Worm (Caenorhabditis elegans) whole organism, L1 larva: Measurements from ENCODE around the gene nhr-16.

Experiments used
- C16A3.4 ChIP-seq: fragments of 150-350 bp; optimal IDR thresholded peaks from 2 replicates; lab custom pipeline; 2014; ENCODE audit warnings: missing biosample characterization, missing genetic modification characterization
- F16B12.6 ChIP-seq: fragments of 150-350 bp; optimal IDR thresholded peaks from 2 replicates; lab custom pipeline; 2014; ENCODE audit warnings: missing biosample characterization, missing genetic modification characterization
- blmp-1 ChIP-seq: fragments of 150-350 bp; optimal IDR thresholded peaks from 2 replicates; lab custom pipeline; 2014; ENCODE audit warnings: missing biosample characterization, missing genetic modification characterization
- ceh-8 ChIP-seq: fragments of 200-800 bp; sonication (Bioruptor generic); optimal IDR thresholded peaks from 2 replicates; lab custom pipeline; 2018; ENCODE audit warnings: mild to moderate bottlenecking, missing genetic modification characterization, moderate library complexity, missing compliant biosample characterization
- ceh-82 ChIP-seq, 3 experiments: fragments of 150-350 bp in 1 of 3; sonication (generic microtip) in 2 of 3; optimal IDR thresholded peaks; 2 replicates each; lab custom pipeline; 2014 to 2017; ENCODE audit warnings: missing biosample characterization in 3 of 3, missing genetic modification characterization in 3 of 3
- ceh-90 ChIP-seq: sonication (generic microtip); optimal IDR thresholded peaks from 2 replicates; lab custom pipeline; 2016; ENCODE audit warnings: missing genetic modification characterization, missing compliant biosample characterization
- dpl-1 ChIP-seq, 3 experiments: fragments of 150-350 bp in 2 of 3; sonication (generic microtip) in 1 of 3; optimal IDR thresholded peaks; 2 replicates each; lab custom pipeline; 2014 to 2017; ENCODE audit warnings: missing biosample characterization in 3 of 3, missing genetic modification characterization in 3 of 3, missing genetic modification reagents in 3 of 3
- dsc-1 ChIP-seq: sonication (generic microtip); optimal IDR thresholded peaks from 2 replicates; lab custom pipeline; 2016; ENCODE audit warnings: mild to moderate bottlenecking, missing genetic modification characterization, missing compliant biosample characterization
- efl-1 ChIP-seq, 4 experiments: fragments of 150-350 bp; optimal IDR thresholded peaks in 3 of 4; peaks in 1 of 4; 1 replicate in 1 of 4; 2 replicates in 3 of 4; lab custom pipeline; 2014; ENCODE audit warnings: missing biosample characterization in 2 of 4, missing genetic modification characterization in 2 of 4, missing genetic modification reagents in 2 of 4
- elt-2 ChIP-seq: sonication (generic microtip); optimal IDR thresholded peaks from 2 replicates; lab custom pipeline; 2016; ENCODE audit warnings: missing genetic modification characterization, mild to moderate bottlenecking, inconsistent platforms, missing compliant biosample characterization, missing genetic modification reagents
- elt-3 ChIP-seq, 6 experiments: fragments of 150-350 bp in 1 of 6; sonication (generic microtip); optimal IDR thresholded peaks; 2 replicates each; lab custom pipeline; 2017 to 2018; ENCODE audit warnings: missing biosample characterization in 6 of 6, missing genetic modification characterization in 6 of 6, inconsistent platforms in 1 of 6
- fkh-10 ChIP-seq: sonication (generic microtip); optimal IDR thresholded peaks from 2 replicates; lab custom pipeline; 2017; ENCODE audit warnings: missing biosample characterization, missing genetic modification reagents, missing genetic modification characterization
- fkh-4 ChIP-seq: sonication (generic microtip); optimal IDR thresholded peaks from 2 replicates; lab custom pipeline; 2016; ENCODE audit warnings: missing compliant biosample characterization, missing genetic modification characterization, borderline replicate concordance
- grh-1 ChIP-seq: fragments of 200-800 bp; sonication (Bioruptor generic); IDR thresholded peaks from 2 replicates; pipeline ENCODE4 v1.3.6; 2022; ENCODE audit warnings: missing genetic modification reagents, missing genetic modification characterization, missing compliant biosample characterization
- jun-1 ChIP-seq: fragments of 150-350 bp; optimal IDR thresholded peaks from 2 replicates; lab custom pipeline; 2014; ENCODE audit warnings: missing biosample characterization, missing genetic modification reagents, missing genetic modification characterization
- lin-13 ChIP-seq: fragments of 150-350 bp; optimal IDR thresholded peaks from 2 replicates; lab custom pipeline; 2014; ENCODE audit warnings: missing biosample characterization, missing genetic modification reagents, missing genetic modification characterization
- lin-35 ChIP-seq, 2 experiments: fragments of 150-350 bp; optimal IDR thresholded peaks; 2 replicates each; lab custom pipeline; 2014; ENCODE audit warnings: missing biosample characterization in 2 of 2, missing genetic modification characterization in 2 of 2, missing genetic modification reagents in 2 of 2
- lin-39 ChIP-seq: fragments of 150-350 bp; optimal IDR thresholded peaks from 2 replicates; lab custom pipeline; 2014; ENCODE audit warnings: missing biosample characterization, missing genetic modification reagents, missing genetic modification characterization
- lsy-2 ChIP-seq, 2 experiments: fragments of 150-350 bp; optimal IDR thresholded peaks; 2 replicates each; lab custom pipeline; 2014; ENCODE audit warnings: missing biosample characterization in 2 of 2, missing genetic modification characterization in 2 of 2
- mab-9 ChIP-seq: fragments of 200-800 bp; sonication (Bioruptor generic); IDR thresholded peaks from 2 replicates; pipeline ENCODE4 v1.3.6; 2022; ENCODE audit warnings: missing genetic modification reagents, missing genetic modification characterization, missing compliant biosample characterization
- mep-1 ChIP-seq: fragments of 150-350 bp; optimal IDR thresholded peaks from 2 replicates; lab custom pipeline; 2014; ENCODE audit warnings: missing biosample characterization, missing genetic modification characterization
- nhr-19 ChIP-seq: fragments of 200-800 bp; sonication (Bioruptor generic); conservative IDR thresholded peaks from 2 replicates; pipeline ENCODE4 v1.3.6; 2022; ENCODE audit warnings: missing genetic modification characterization, missing compliant biosample characterization
- nhr-20 ChIP-seq: sonication (generic microtip); optimal IDR thresholded peaks from 2 replicates; lab custom pipeline; 2016; ENCODE audit warnings: mild to moderate bottlenecking, missing genetic modification characterization, missing compliant biosample characterization
- nhr-47 ChIP-seq: sonication (generic microtip); optimal IDR thresholded peaks from 2 replicates; lab custom pipeline; 2016; ENCODE audit warnings: mild to moderate bottlenecking, missing genetic modification characterization, moderate library complexity, missing compliant biosample characterization
- nhr-85 ChIP-seq: sonication (generic microtip); peaks from one replicate; lab custom pipeline; 2016; ENCODE audit warnings: missing genetic modification characterization, inconsistent platforms, missing compliant biosample characterization
- nhr-90 ChIP-seq: sonication (generic microtip); optimal IDR thresholded peaks from 2 replicates; lab custom pipeline; 2016; ENCODE audit warnings: mild to moderate bottlenecking, missing genetic modification characterization, missing compliant biosample characterization; ENCODE audit not compliant: poor library complexity
- snu-23 ChIP-seq: sonication (generic microtip); optimal IDR thresholded peaks from 2 replicates; lab custom pipeline; 2016; ENCODE audit warnings: missing genetic modification characterization, missing compliant biosample characterization
- swsn-7 ChIP-seq: sonication (generic microtip); optimal IDR thresholded peaks from 2 replicates; lab custom pipeline; 2016; ENCODE audit warnings: missing genetic modification characterization, missing compliant biosample characterization
- unc-86 ChIP-seq: sonication (generic microtip); optimal IDR thresholded peaks from 2 replicates; lab custom pipeline; 2016; ENCODE audit warnings: missing genetic modification characterization, missing compliant biosample characterization
- vab-15 ChIP-seq: sonication (generic microtip); optimal IDR thresholded peaks from 2 replicates; lab custom pipeline; 2017; ENCODE audit warnings: missing genotype, mild to moderate bottlenecking, missing genetic modification characterization, missing compliant biosample characterization
- zip-4 ChIP-seq: fragments of 200-800 bp; sonication (Bioruptor generic); optimal IDR thresholded peaks from 2 replicates; lab custom pipeline; 2018; ENCODE audit warnings: mild to moderate bottlenecking, missing genetic modification characterization, moderate library complexity, missing compliant biosample characterization

Gene nhr-16

DNA sequence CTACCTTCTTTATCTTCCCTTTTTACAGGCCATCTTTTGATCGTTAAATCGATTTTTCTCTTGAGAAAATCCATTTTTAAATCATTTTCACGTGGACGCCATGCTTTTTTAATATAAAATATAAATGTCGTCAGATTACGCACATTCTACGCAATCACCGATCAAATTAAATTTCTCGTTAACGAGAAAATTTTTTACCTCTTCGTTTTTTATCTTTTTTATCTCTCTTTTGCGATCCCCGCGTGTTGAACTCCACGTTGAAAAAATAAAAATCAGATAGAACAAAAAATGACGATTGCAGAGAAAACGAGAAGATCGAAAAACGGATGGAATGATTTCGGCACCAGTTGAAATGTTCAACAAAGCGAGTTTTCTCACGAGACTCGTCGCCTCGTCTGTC lies 18.6 kb upstream of the nhr-16 start, which contains the start of gene bpnt-1:
Gene bpnt-1 (plus strand): TSS at position 301 of the 400 bp plus-strand sequence.
- TF ChIP-seq lsy-2 (tag; optimal IDR thresholded peaks at IDR 0.05; lab: Kevin White, UChicago) (peak in 1 of 2 experiments; percentile 41), elt-3 (tag; optimal IDR thresholded peaks at IDR 0.05; lab: Kevin White, UChicago) (peak in 1 of 6 experiments; percentile 44), grh-1 (GFP tag; lab: Robert Waterston, UW) (no peak), dpl-1 (GFP tag; optimal IDR thresholded peaks at IDR 0.05; lab: Kevin White, UChicago) (peak in 1 of 3 experiments; percentile 6), mep-1 (tag; lab: Kevin White, UChicago) (peak; percentile 31), ceh-90 (no peak), nhr-85 (tag; lab: Kevin White, UChicago) (peak; percentile 65), unc-86 (tag; lab: Kevin White, UChicago) (no peak), mab-9 (GFP tag; lab: Robert Waterston, UW) (no peak), nhr-20 (tag; lab: Kevin White, UChicago) (peak; percentile 49), F16B12.6 (tag; lab: Kevin White, UChicago) (peak; percentile 39), vab-15 (no peak), snu-23 (peak; percentile 33), dsc-1 (tag; lab: Kevin White, UChicago) (peak; percentile 33), nhr-47 (tag; lab: Kevin White, UChicago) (peak; percentile 18), nhr-90 (peak; percentile 37), blmp-1 (tag; lab: Kevin White, UChicago) (peak; percentile 29), efl-1 (optimal IDR thresholded peaks at IDR 0.05; lab: Kevin White, UChicago) (peak in 1 of 2 experiments; percentile 5), efl-1 (GFP tag; optimal IDR thresholded peaks at IDR 0.05 in 1 of 2; lab: Kevin White, UChicago) (peak; percentile 1 to 9)
- TF ChIP-seq, all 84 proteins: peak for 13

DNA sequence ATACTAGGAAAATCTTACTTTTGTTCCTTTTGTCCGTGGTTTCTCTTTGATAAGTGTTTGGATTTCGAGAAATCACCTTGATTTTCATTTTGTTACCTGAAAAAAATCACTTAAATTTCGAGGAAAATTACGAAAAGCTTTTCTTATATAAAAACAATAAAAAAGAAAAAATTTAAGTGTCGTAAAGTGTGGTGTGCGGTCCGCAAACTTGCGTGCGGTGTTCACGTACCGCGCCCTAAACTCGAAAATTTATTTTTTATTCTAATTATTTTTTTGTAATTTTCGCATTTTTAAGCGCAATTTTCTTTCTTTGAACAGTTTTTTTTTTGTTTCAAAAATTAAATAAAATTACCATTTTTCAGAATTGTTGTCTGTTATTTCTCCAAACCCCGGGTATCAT lies 13.8 kb upstream of the nhr-16 start, which contains the start of the genes dcaf-13 and toe-1:
Gene dcaf-13 (minus strand): TSS at position 96 of the 400 bp plus-strand sequence.
Gene toe-1 (plus strand): TSS at position 361 of the 400 bp plus-strand sequence.
- peak; percentile 25 for TF ChIP-seq snu-23
- no peak for TF ChIP-seq elt-2 (tag; lab: Kevin White, UChicago)
- TF ChIP-seq fkh-10 (GFP tag; lab: Kevin White, UChicago): no peak
- TF ChIP-seq dpl-1 (GFP tag; optimal IDR thresholded peaks at IDR 0.05; lab: Kevin White, UChicago): peak; percentile 26 to 35 (median 29)
- peak; percentile 84 for TF ChIP-seq F16B12.6 (tag; lab: Kevin White, UChicago)
- peak; percentile 3 to 40 for TF ChIP-seq efl-1 (optimal IDR thresholded peaks at IDR 0.05; lab: Kevin White, UChicago)
- TF ChIP-seq efl-1 (GFP tag; optimal IDR thresholded peaks at IDR 0.05 in 1 of 2; lab: Kevin White, UChicago): peak; percentile 44 to 68
- TF ChIP-seq jun-1 (tag; lab: Kevin White, UChicago): no peak
- peak in 1 of 2 experiments; percentile 37 for TF ChIP-seq lin-35 (GFP tag; optimal IDR thresholded peaks at IDR 0.05; lab: Kevin White, UChicago)
- no peak for TF ChIP-seq ceh-8 (GFP tag; lab: Kevin White, UChicago)
- TF ChIP-seq lsy-2 (tag; optimal IDR thresholded peaks at IDR 0.05; lab: Kevin White, UChicago): peak; percentile 38 to 46
- TF ChIP-seq swsn-7: peak; percentile 8
- peak; percentile 6 for TF ChIP-seq C16A3.4 (tag; lab: Kevin White, UChicago)
- peak; percentile 17 for TF ChIP-seq nhr-47 (tag; lab: Kevin White, UChicago)
- TF ChIP-seq ceh-82 (tag; optimal IDR thresholded peaks at IDR 0.05; lab: Kevin White, UChicago): peak in 2 of 3 experiments; percentile 7 to 17
- peak in 1 of 6 experiments; percentile 39 for TF ChIP-seq elt-3 (tag; optimal IDR thresholded peaks at IDR 0.05; lab: Kevin White, UChicago)
- no peak for TF ChIP-seq lin-39 (tag; lab: Kevin White, UChicago)

ce11 chrII:4428121-4428520 lies 10.5 kb upstream of the nhr-16 start:
- TF ChIP-seq fkh-4: no peak
- TF ChIP-seq zip-4 (GFP tag; lab: Kevin White, UChicago): no peak
- no peak for TF ChIP-seq nhr-19 (GFP tag; lab: Robert Waterston, UW)
- no peak for TF ChIP-seq lin-13 (GFP tag; lab: Kevin White, UChicago)
- no peak for TF ChIP-seq blmp-1 (tag; lab: Kevin White, UChicago)
- TF ChIP-seq grh-1 (GFP tag; lab: Robert Waterston, UW): no peak
- TF ChIP-seq nhr-20 (tag; lab: Kevin White, UChicago): no peak

DNA sequence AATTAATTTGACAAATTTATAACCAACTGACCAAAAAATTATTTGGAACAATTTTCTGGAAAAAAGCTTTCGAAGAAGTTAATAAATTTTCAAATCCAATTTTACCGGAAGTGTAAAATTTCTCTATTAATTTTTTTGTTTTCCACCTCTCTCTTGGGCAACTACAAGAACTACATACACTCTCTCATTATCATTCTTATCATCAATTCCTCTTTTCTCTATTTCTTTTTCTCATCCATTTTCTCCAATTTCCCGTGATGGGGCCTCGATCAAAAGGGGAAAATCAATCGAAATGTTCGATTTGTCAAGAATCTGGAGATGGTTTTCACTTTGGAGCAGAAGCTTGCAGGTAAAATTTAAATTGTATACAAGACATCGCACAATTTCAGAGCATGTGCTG lies 5.5 kb upstream of the nhr-16 start, which contains the start of gene nhr-109:
Gene nhr-109 (plus strand): TSS at position 222 of the 400 bp plus-strand sequence.
- TF ChIP-seq elt-2 (tag; lab: Kevin White, UChicago) (peak; percentile 6), elt-3 (tag; optimal IDR thresholded peaks at IDR 0.05; lab: Kevin White, UChicago) (peak in 1 of 6 experiments; percentile 45), lsy-2 (tag; optimal IDR thresholded peaks at IDR 0.05; lab: Kevin White, UChicago) (no peak), lin-35 (GFP tag; optimal IDR thresholded peaks at IDR 0.05; lab: Kevin White, UChicago) (peak in 1 of 2 experiments; percentile 13)
